Fruit fly (Drosophila melanogaster) whole organism, embryonic: Measurements from ENCODE around the gene Rtca.

ENCODE experiments used
- ATbp ChIP-seq: fragments of 200-800 bp; sonication (Bioruptor generic); optimal IDR thresholded peaks from 2 replicates; lab custom pipeline; 2017; ENCODE audit warnings: missing biosample characterization, mild to moderate bottlenecking, missing genetic modification characterization, missing genetic modification reagents
- C15 ChIP-seq: fragments of 200-800 bp; sonication (Bioruptor generic); IDR thresholded peaks from 3 replicates; pipeline ENCODE4 v1.3.6; 2022; ENCODE audit warnings: missing biosample characterization, missing genetic modification characterization
- CG10274 ChIP-seq: fragments of 200-800 bp; sonication (Bioruptor generic); optimal IDR thresholded peaks from 3 replicates; lab custom pipeline; 2017; ENCODE audit warnings: missing biosample characterization, mild to moderate bottlenecking, missing genetic modification characterization
- CG10431 ChIP-seq: fragments of 200-800 bp; sonication (Bioruptor generic); optimal IDR thresholded peaks from 3 replicates; lab custom pipeline; 2018; ENCODE audit warnings: missing biosample characterization, mild to moderate bottlenecking, missing genetic modification characterization
- CG11093 ChIP-seq: fragments of 200-800 bp; sonication (Bioruptor generic); IDR thresholded peaks from 3 replicates; pipeline ENCODE4 v1.3.6; 2022; ENCODE audit warnings: missing biosample characterization, missing genetic modification characterization
- CG14050 ChIP-seq: fragments of 200-800 bp; sonication (Bioruptor generic); IDR thresholded peaks from 3 replicates; pipeline ENCODE4 v1.3.6; 2022; ENCODE audit warnings: missing biosample characterization, missing genetic modification characterization
- CG18262 ChIP-seq: fragments of 200-800 bp; optimal IDR thresholded peaks from 3 replicates; lab custom pipeline; 2019; ENCODE audit warnings: missing biosample characterization, mild to moderate bottlenecking, missing genetic modification characterization, moderate library complexity
- CG2202 ChIP-seq: fragments of 200-800 bp; sonication (Bioruptor generic); optimal IDR thresholded peaks from 2 replicates; lab custom pipeline; 2018; ENCODE audit warnings: missing biosample characterization, mild to moderate bottlenecking, missing genetic modification characterization
- CG2678 ChIP-seq: fragments of 200-800 bp; sonication (Bioruptor generic); optimal IDR thresholded peaks from 3 replicates; lab custom pipeline; 2019; ENCODE audit warnings: missing biosample characterization, mild to moderate bottlenecking, missing genetic modification characterization, moderate library complexity
- CG4730 ChIP-seq: fragments of 200-800 bp; sonication (Bioruptor generic); IDR thresholded peaks from 2 replicates; pipeline ENCODE4 v1.3.6; 2022; ENCODE audit warnings: missing biosample characterization, missing genetic modification characterization
- CG5245 ChIP-seq: fragments of 200-800 bp; sonication (Bioruptor generic); optimal IDR thresholded peaks from 3 replicates; lab custom pipeline; 2016; ENCODE audit warnings: missing biosample characterization, missing genetic modification characterization
- CG6654 ChIP-seq: fragments of 200-800 bp; sonication (Bioruptor generic); optimal IDR thresholded peaks from 2 replicates; lab custom pipeline; 2017; ENCODE audit warnings: missing biosample characterization, mild to moderate bottlenecking, missing genetic modification characterization
- CG6683 ChIP-seq: fragments of 200-800 bp; sonication (Bioruptor generic); optimal IDR thresholded peaks from 2 replicates; lab custom pipeline; 2017; ENCODE audit warnings: missing biosample characterization, mild to moderate bottlenecking, missing genetic modification characterization, missing genetic modification reagents
- CG7556 ChIP-seq: fragments of 200-800 bp; sonication (Bioruptor generic); optimal IDR thresholded peaks from 2 replicates; lab custom pipeline; 2017; ENCODE audit warnings: missing biosample characterization, mild to moderate bottlenecking, missing genetic modification characterization
- CG7928 ChIP-seq: fragments of 200-800 bp; sonication (Bioruptor generic); optimal IDR thresholded peaks from 2 replicates; lab custom pipeline; 2017; ENCODE audit warnings: missing biosample characterization, mild to moderate bottlenecking, missing genetic modification characterization
- CG7987 ChIP-seq: fragments of 200-800 bp; sonication (Bioruptor generic); optimal IDR thresholded peaks from 2 replicates; lab custom pipeline; 2018; ENCODE audit warnings: missing biosample characterization, mild to moderate bottlenecking, missing genetic modification characterization, moderate library complexity
- CG8924 ChIP-seq: fragments of 200-800 bp; optimal IDR thresholded peaks from 3 replicates; lab custom pipeline; 2019; ENCODE audit warnings: missing biosample characterization, mild to moderate bottlenecking, missing genetic modification characterization, moderate library complexity
- CG9437 ChIP-seq: fragments of 200-800 bp; sonication (Bioruptor generic); optimal IDR thresholded peaks from 2 replicates; lab custom pipeline; 2018; ENCODE audit warnings: missing biosample characterization, mild to moderate bottlenecking, missing genetic modification characterization
- CG9609 ChIP-seq: fragments of 200-800 bp; sonication (Bioruptor generic); optimal IDR thresholded peaks from 3 replicates; lab custom pipeline; 2016; ENCODE audit warnings: missing biosample characterization, missing genetic modification characterization
- CG9727 ChIP-seq: fragments of 200-800 bp; sonication (Bioruptor generic); optimal IDR thresholded peaks from 3 replicates; lab custom pipeline; 2017; ENCODE audit warnings: missing biosample characterization, mild to moderate bottlenecking, missing genetic modification characterization
- CG9817 ChIP-seq: fragments of 200-800 bp; sonication (Bioruptor generic); optimal IDR thresholded peaks from 2 replicates; lab custom pipeline; 2018; ENCODE audit warnings: missing biosample characterization, mild to moderate bottlenecking, missing genetic modification characterization, moderate library complexity
- CG9876 ChIP-seq: fragments of 200-800 bp; sonication (Bioruptor generic); optimal IDR thresholded peaks from 2 replicates; lab custom pipeline; 2016; ENCODE audit warnings: missing biosample characterization, missing genetic modification characterization
- CHES-1-like ChIP-seq: fragments of 200-800 bp; sonication (Bioruptor generic); optimal IDR thresholded peaks from 2 replicates; lab custom pipeline; 2016; ENCODE audit warnings: missing biosample characterization, missing genetic modification characterization
- Dek ChIP-seq: fragments of 200-800 bp; sonication (Bioruptor generic); optimal IDR thresholded peaks from 3 replicates; lab custom pipeline; 2019; ENCODE audit warnings: missing biosample characterization, mild to moderate bottlenecking, missing genetic modification characterization, moderate library complexity
- Dfd ChIP-seq, 2 experiments: fragments of >200 bp; optimal IDR thresholded peaks; 2 replicates each; lab custom pipeline; 2017; ENCODE audit warnings: missing biosample characterization in 2 of 2, missing genetic modification characterization in 2 of 2
- Hmx ChIP-seq: fragments of 200-800 bp; sonication (Bioruptor generic); optimal IDR thresholded peaks from 2 replicates; lab custom pipeline; 2016; ENCODE audit warnings: missing biosample characterization, missing genetic modification characterization
- Hr78 ChIP-seq, 2 experiments: fragments of 200-800 bp in 1 of 2; fragments of >200 bp in 1 of 2; sonication (Bioruptor generic) in 1 of 2; optimal IDR thresholded peaks; 2 replicates each; lab custom pipeline; 2017 to 2019; ENCODE audit warnings: missing biosample characterization in 2 of 2, missing genetic modification characterization in 2 of 2, mild to moderate bottlenecking in 1 of 2, moderate library complexity in 1 of 2
- MESR4 ChIP-seq: fragments of 200-800 bp; sonication (Bioruptor generic); optimal IDR thresholded peaks from 2 replicates; lab custom pipeline; 2018; ENCODE audit warnings: missing biosample characterization, mild to moderate bottlenecking, missing genetic modification characterization, moderate library complexity
- Mes4 ChIP-seq: fragments of 200-800 bp; sonication (Bioruptor generic); optimal IDR thresholded peaks from 2 replicates; lab custom pipeline; 2016; ENCODE audit warnings: missing biosample characterization, missing genetic modification characterization
- Mrtf ChIP-seq: fragments of 200-800 bp; sonication (Bioruptor generic); IDR thresholded peaks from 3 replicates; pipeline ENCODE4 v1.3.6; 2022; ENCODE audit warnings: missing biosample characterization, missing genetic modification characterization
- Oaz ChIP-seq: fragments of 200-800 bp; sonication (Bioruptor generic); IDR thresholded peaks from 2 replicates; pipeline ENCODE4 v1.3.6; 2022; ENCODE audit warnings: missing biosample characterization, missing genetic modification characterization
- Ptx1 ChIP-seq: fragments of 200-800 bp; sonication (Bioruptor generic); IDR thresholded peaks from 2 replicates; pipeline ENCODE4 v1.3.6; 2022; ENCODE audit warnings: missing biosample characterization, missing genetic modification characterization
- ara ChIP-seq: fragments of 200-800 bp; sonication (Bioruptor generic); IDR thresholded peaks from 2 replicates; pipeline ENCODE4 v1.3.6; 2022; ENCODE audit warnings: missing biosample characterization, missing genetic modification characterization
- ase ChIP-seq: fragments of 200-800 bp; sonication (Bioruptor generic); IDR thresholded peaks from 3 replicates; pipeline ENCODE4 v1.3.6; 2022; ENCODE audit warnings: missing biosample characterization, missing genetic modification characterization
- br ChIP-seq: fragments of >200 bp; optimal IDR thresholded peaks from 2 replicates; lab custom pipeline; 2017
- esg ChIP-seq: fragments of 200-800 bp; sonication (Bioruptor generic); conservative IDR thresholded peaks from 2 replicates; pipeline ENCODE4 v1.3.6; 2022; ENCODE audit warnings: missing biosample characterization, missing genetic modification characterization
- fd64A ChIP-seq: fragments of 200-800 bp; sonication (Bioruptor generic); optimal IDR thresholded peaks from 3 replicates; lab custom pipeline; 2018; ENCODE audit warnings: missing biosample characterization, mild to moderate bottlenecking, missing genetic modification characterization
- ftz-f1 ChIP-seq: fragments of 200-800 bp; sonication (Bioruptor generic); optimal IDR thresholded peaks from 2 replicates; lab custom pipeline; 2016; ENCODE audit warnings: missing biosample characterization, missing genetic modification characterization
- gce ChIP-seq: fragments of 200-800 bp; sonication (Bioruptor generic); IDR thresholded peaks from 3 replicates; pipeline ENCODE4 v1.3.6; 2022; ENCODE audit warnings: missing biosample characterization, missing genetic modification characterization
- gcm ChIP-seq: fragments of 200-800 bp; sonication (Bioruptor generic); optimal IDR thresholded peaks from 2 replicates; lab custom pipeline; 2019; ENCODE audit warnings: missing biosample characterization, mild to moderate bottlenecking, missing genetic modification characterization, moderate library complexity
- gem ChIP-seq: fragments of 200-800 bp; sonication (Bioruptor generic); optimal IDR thresholded peaks from 2 replicates; lab custom pipeline; 2019; ENCODE audit warnings: missing biosample characterization, mild to moderate bottlenecking, missing genetic modification characterization, moderate library complexity
- ham ChIP-seq: fragments of 200-800 bp; sonication (Bioruptor generic); IDR thresholded peaks from 2 replicates; pipeline ENCODE4 v1.3.6; 2022; ENCODE audit warnings: missing biosample characterization, missing genetic modification characterization
- p53 ChIP-seq: fragments of 200-800 bp; sonication (Bioruptor generic); optimal IDR thresholded peaks from 2 replicates; lab custom pipeline; 2016; ENCODE audit warnings: missing biosample characterization, missing genetic modification characterization
- pnt ChIP-seq: fragments of 200-800 bp; sonication (Bioruptor generic); optimal IDR thresholded peaks from 3 replicates; lab custom pipeline; 2016; ENCODE audit warnings: missing biosample characterization, missing genetic modification characterization
- sisA ChIP-seq: fragments of 200-800 bp; sonication (Bioruptor generic); IDR thresholded peaks from 2 replicates; pipeline ENCODE4 v1.3.6; 2022; ENCODE audit warnings: missing biosample characterization, missing genetic modification characterization
- so ChIP-seq: fragments of 200-800 bp; sonication (Bioruptor generic); IDR thresholded peaks from 3 replicates; pipeline ENCODE4 v1.3.6; 2022; ENCODE audit warnings: missing biosample characterization, missing genetic modification characterization
- sug ChIP-seq: fragments of 200-800 bp; optimal IDR thresholded peaks from 2 replicates; lab custom pipeline; 2019; ENCODE audit warnings: missing biosample characterization, mild to moderate bottlenecking, missing genetic modification characterization, moderate library complexity
- tap ChIP-seq: fragments of 200-800 bp; optimal IDR thresholded peaks from 3 replicates; lab custom pipeline; 2019; ENCODE audit warnings: missing biosample characterization, mild to moderate bottlenecking, missing genetic modification characterization, moderate library complexity
- tin ChIP-seq: fragments of 200-800 bp; sonication (Bioruptor generic); optimal IDR thresholded peaks from 3 replicates; lab custom pipeline; 2016; ENCODE audit warnings: missing biosample characterization, missing genetic modification characterization
- yki ChIP-seq: fragments of >200 bp; optimal IDR thresholded peaks from 3 replicates; lab custom pipeline; 2018

The Rtca gene

dm6 chrX:2123013-2123964 is 51.1 kb downstream of the Rtca start, which contains the start of gene ph-d (continued):
- TF ChIP-seq p53 = peak; percentile 56
- no peak for TF ChIP-seq yki
- peak; percentile 25 for TF ChIP-seq CG9437 (GFP tag; lab: Kevin White, UChicago)
- peak; percentile 66 for TF ChIP-seq CG7987 (GFP tag; lab: Kevin White, UChicago)
- 0 out of 2 replicates have a peak, but pooled peaks have one; percentile 19 for TF ChIP-seq esg
- TF ChIP-seq CG14050 (GFP tag; lab: Robert Waterston, UW) = no peak
- TF ChIP-seq gcm (GFP tag; lab: Kevin White, UChicago) = peak; percentile 2
- TF ChIP-seq gem (tag; lab: Kevin White, UChicago) = peak; percentile 74
- 0 out of 3 replicates have a peak, but pooled peaks have one; percentile 67 for TF ChIP-seq gce
- peak; percentile 66 for TF ChIP-seq CG2678 (tag; lab: Kevin White, UChicago)
- TF ChIP-seq Ptx1 (GFP tag; lab: Robert Waterston, UW) = peak; percentile 59
- TF ChIP-seq CG6683 = no peak
- TF ChIP-seq CG7928 (GFP tag; lab: Kevin White, UChicago) = no peak
- peak; percentile 59 for TF ChIP-seq CG18262 (tag; lab: Kevin White, UChicago)
- peak; percentile 64 for TF ChIP-seq CG7556 (GFP tag; lab: Kevin White, UChicago)
- peak; percentile 47 for TF ChIP-seq ftz-f1 (GFP tag; lab: Kevin White, UChicago)
- TF ChIP-seq ATbp (GFP tag; lab: Kevin White, UChicago) = peak; percentile 48
- no peak for TF ChIP-seq CG2202
- no peak for TF ChIP-seq CG11093 (GFP tag; lab: Robert Waterston, UW)
- no peak for TF ChIP-seq Hmx (GFP tag; lab: Kevin White, UChicago)
- TF ChIP-seq Mes4 = peak; percentile 41
- TF ChIP-seq C15 (GFP tag; lab: Robert Waterston, UW) = no peak
- TF ChIP-seq CG9727 (GFP tag; lab: Kevin White, UChicago) = peak; percentile 51
- no peak; the same call in 2 of the 3 replicates for TF ChIP-seq Mrtf
- no peak for TF ChIP-seq ham
- no peak for TF ChIP-seq pnt (GFP tag; lab: Kevin White, UChicago)
- TF ChIP-seq CG9817 = peak; percentile 13
- TF ChIP-seq Oaz (GFP tag; lab: Robert Waterston, UW) = no peak
- TF ChIP-seq so = no peak
- TF ChIP-seq sug (tag; lab: Kevin White, UChicago) = peak; percentile 56
- peak; percentile 7 for TF ChIP-seq MESR4 (GFP tag; lab: Kevin White, UChicago)
- no peak for TF ChIP-seq br (lab: Kevin White, UChicago)
- peak; percentile 18 for TF ChIP-seq CG5245 (GFP tag; lab: Kevin White, UChicago)
- TF ChIP-seq Dek (tag; lab: Kevin White, UChicago) = peak; percentile 29
- TF ChIP-seq sisA = peak; percentile 48
- TF ChIP-seq CG10431 (GFP tag; lab: Kevin White, UChicago) = peak; percentile 36
- no peak for TF ChIP-seq Dfd (GFP tag; optimal IDR thresholded peaks at IDR 0.05; lab: Kevin White, UChicago)
- TF ChIP-seq CHES-1-like (GFP tag; lab: Kevin White, UChicago) = peak; percentile 48
- TF ChIP-seq tin = peak; percentile 30
- TF ChIP-seq ase (GFP tag; lab: Robert Waterston, UW) = no peak
- TF ChIP-seq fd64A (GFP tag; lab: Kevin White, UChicago) = no peak
- peak; percentile 59 for TF ChIP-seq CG8924
- peak in 1 of 2 experiments; percentile 15 for TF ChIP-seq Hr78 (GFP tag; optimal IDR thresholded peaks at IDR 0.05; lab: Kevin White, UChicago)
- peak; percentile 24 for TF ChIP-seq CG10274 (GFP tag; lab: Kevin White, UChicago)
- TF ChIP-seq tap = peak; percentile 18
- no peak for TF ChIP-seq CG9609 (GFP tag; lab: Kevin White, UChicago)
- no peak for TF ChIP-seq CG9876 (GFP tag; lab: Kevin White, UChicago)
- no peak for TF ChIP-seq ara (GFP tag; lab: Robert Waterston, UW)
- TF ChIP-seq CG4730 (GFP tag; lab: Robert Waterston, UW) = no peak
- TF ChIP-seq CG6654 (GFP tag; lab: Kevin White, UChicago) = no peak
